Worm (Caenorhabditis elegans) whole organism, midembryonic: ENCODE data around the gene K06B9.6.
"Not testable (repeated sequence)": the region's sequence is repeated elsewhere in the genome, so short reads cannot be mapped to it uniquely, and the experiment has no call there.

Experiments used
- T22C8.4 ChIP-seq: fragments of 200-800 bp; sonication (Bioruptor generic); IDR thresholded peaks from 2 replicates; pipeline ENCODE4 v1.3.6; 2022; ENCODE audit warnings: missing genetic modification characterization, missing compliant biosample characterization
- cog-1 ChIP-seq: sonication (generic microtip); optimal IDR thresholded peaks from 2 replicates; lab custom pipeline; 2016; ENCODE audit warnings: missing genetic modification characterization, missing compliant biosample characterization
- flt-1 ChIP-seq: fragments of 200-800 bp; sonication (Bioruptor generic); IDR thresholded peaks from 2 replicates; pipeline ENCODE4 v1.3.6; 2022; ENCODE audit warnings: missing genetic modification characterization, missing compliant biosample characterization
- klf-2 ChIP-seq: fragments of 200-800 bp; sonication (Bioruptor generic); conservative IDR thresholded peaks from 2 replicates; pipeline ENCODE4 v1.3.6; 2022; ENCODE audit warnings: missing genetic modification reagents, missing genetic modification characterization, missing compliant biosample characterization
- med-1 ChIP-seq: sonication (generic microtip); optimal IDR thresholded peaks from 2 replicates; lab custom pipeline; 2017; ENCODE audit warnings: missing genetic modification characterization, mild to moderate bottlenecking, missing compliant biosample characterization, antibody characterized with exemption, missing genetic modification reagents; ENCODE audit not compliant: insufficient read depth
- ref-1 ChIP-seq: fragments of 200-800 bp; sonication (Bioruptor generic); conservative IDR thresholded peaks from 2 replicates; pipeline ENCODE4 v1.3.6; 2022; ENCODE audit warnings: missing genetic modification reagents, missing genetic modification characterization, missing compliant biosample characterization
- tab-1 ChIP-seq: fragments of 200-800 bp; sonication (Bioruptor generic); IDR thresholded peaks from 2 replicates; pipeline ENCODE4 v1.3.6; 2022; ENCODE audit warnings: missing genetic modification characterization, missing compliant biosample characterization
- ztf-23 ChIP-seq: fragments of 200-800 bp; sonication (Bioruptor generic); IDR thresholded peaks from 2 replicates; pipeline ENCODE4 v1.3.6; 2022; ENCODE audit warnings: missing genetic modification reagents, missing genetic modification characterization, missing compliant biosample characterization
- ztf-29 ChIP-seq: fragments of 200-800 bp; sonication (Bioruptor generic); IDR thresholded peaks from 2 replicates; pipeline ENCODE4 v1.3.6; 2022; ENCODE audit warnings: missing genetic modification reagents, missing genetic modification characterization, missing compliant biosample characterization

The K06B9.6 gene

ce11 chrIV:4218276-4218675 lies 21.6 kb upstream of the K06B9.6 start:
- TF ChIP-seq klf-2 (GFP tag; lab: Robert Waterston, UW) (no peak), ref-1 (GFP tag; lab: Robert Waterston, UW) (no peak), cog-1 (tag; lab: Kevin White, UChicago) (no peak), T22C8.4 (GFP tag; lab: Robert Waterston, UW) (no peak), flt-1 (GFP tag; lab: Robert Waterston, UW) (no peak), med-1 (no peak), ztf-23 (GFP tag; lab: Robert Waterston, UW) (no peak)

DNA sequence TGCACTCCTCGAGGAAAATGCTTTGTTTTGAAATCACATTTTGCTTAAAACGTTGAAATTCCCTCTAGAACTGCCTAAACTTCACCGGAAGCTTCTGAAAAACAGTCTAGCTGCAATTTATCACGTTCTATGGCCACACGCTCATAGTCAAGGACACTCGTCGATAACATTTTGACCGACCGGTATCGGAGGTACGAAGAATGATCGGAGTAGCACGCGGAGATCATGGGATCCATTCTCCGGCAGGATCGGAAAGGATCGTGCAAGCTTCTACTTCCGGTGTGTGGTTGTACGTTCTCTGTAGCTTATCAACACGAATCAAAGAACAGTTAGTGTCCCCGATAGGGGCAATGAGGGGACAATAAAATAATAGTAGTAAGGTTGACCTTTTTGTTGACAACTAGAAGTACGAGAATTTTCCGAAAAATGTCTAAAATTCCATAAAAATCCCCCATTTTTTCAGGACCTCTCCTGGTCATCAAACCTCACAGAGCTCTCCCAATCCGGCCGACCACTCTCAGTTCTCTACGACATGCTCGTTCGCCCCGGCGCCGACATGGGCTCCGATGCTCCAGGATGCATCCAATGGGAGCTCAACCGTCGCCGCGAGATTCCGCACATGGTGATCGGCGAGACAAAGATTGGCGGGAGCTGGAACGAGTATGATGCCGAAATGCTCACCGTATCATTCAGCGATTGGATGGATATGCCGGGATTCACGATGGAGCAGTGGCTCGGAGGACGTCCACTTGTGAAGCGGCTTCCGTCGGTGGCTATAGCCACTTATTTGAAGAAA lies 19.7 kb upstream of the K06B9.6 start:
- no peak for TF ChIP-seq med-1
- TF ChIP-seq ref-1 (GFP tag; lab: Robert Waterston, UW): no peak
- no peak for TF ChIP-seq ztf-23 (GFP tag; lab: Robert Waterston, UW)
- no peak for TF ChIP-seq flt-1 (GFP tag; lab: Robert Waterston, UW)
- no peak for TF ChIP-seq tab-1 (GFP tag; lab: Robert Waterston, UW)
- TF ChIP-seq klf-2 (GFP tag; lab: Robert Waterston, UW): no peak
- no peak for TF ChIP-seq cog-1 (tag; lab: Kevin White, UChicago)
- no peak for TF ChIP-seq T22C8.4 (GFP tag; lab: Robert Waterston, UW)
- no peak for TF ChIP-seq ztf-29

DNA sequence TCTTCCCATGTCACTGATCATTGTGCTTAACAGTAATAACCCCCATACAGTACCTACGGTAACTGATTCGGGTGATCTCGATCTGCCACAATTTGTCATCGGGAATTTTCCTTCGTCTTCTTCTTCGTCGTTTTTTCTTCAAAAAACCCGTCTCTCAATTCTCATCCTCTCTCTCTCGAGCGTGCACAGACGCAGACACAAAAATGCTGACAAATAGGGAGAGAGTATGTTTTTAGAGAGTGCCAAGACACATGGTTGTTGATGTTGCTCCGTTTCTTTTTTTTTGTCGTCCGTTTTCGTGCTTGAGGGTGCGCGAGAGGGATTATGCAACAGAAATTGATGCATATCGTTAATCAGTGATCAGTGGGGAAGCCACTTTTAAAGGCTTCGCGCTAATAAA lies 18.7 kb upstream of the K06B9.6 start:
- TF ChIP-seq klf-2 (GFP tag; lab: Robert Waterston, UW) (no peak), ref-1 (GFP tag; lab: Robert Waterston, UW) (no peak), cog-1 (tag; lab: Kevin White, UChicago) (no peak), flt-1 (GFP tag; lab: Robert Waterston, UW) (no peak), ztf-23 (GFP tag; lab: Robert Waterston, UW) (no peak), T22C8.4 (GFP tag; lab: Robert Waterston, UW) (no peak), ztf-29 (no peak), med-1 (no peak), tab-1 (GFP tag; lab: Robert Waterston, UW) (no peak)

- TF ChIP-seq ref-1 (GFP tag; lab: Robert Waterston, UW) (no peak), klf-2 (GFP tag; lab: Robert Waterston, UW) (no peak), tab-1 (GFP tag; lab: Robert Waterston, UW) (no peak), cog-1 (tag; lab: Kevin White, UChicago) (no peak), med-1 (no peak), ztf-23 (GFP tag; lab: Robert Waterston, UW) (no peak), T22C8.4 (GFP tag; lab: Robert Waterston, UW) (no peak), flt-1 (GFP tag; lab: Robert Waterston, UW) (no peak), ztf-29 (no peak)
These were observed 16.1 kb upstream of the K06B9.6 start for ce11 chrIV:4212733-4213132.

ce11 chrIV:4210868-4211267 lies 14.2 kb upstream of the K06B9.6 start:
- no peak for TF ChIP-seq ztf-23 (GFP tag; lab: Robert Waterston, UW)
- no peak for TF ChIP-seq flt-1 (GFP tag; lab: Robert Waterston, UW)
- no peak for TF ChIP-seq tab-1 (GFP tag; lab: Robert Waterston, UW)
- TF ChIP-seq ref-1 (GFP tag; lab: Robert Waterston, UW): no peak
- TF ChIP-seq klf-2 (GFP tag; lab: Robert Waterston, UW): no peak
- TF ChIP-seq med-1: no peak
- TF ChIP-seq cog-1 (tag; lab: Kevin White, UChicago): no peak
- no peak for TF ChIP-seq ztf-29
- TF ChIP-seq T22C8.4 (GFP tag; lab: Robert Waterston, UW): no peak

DNA sequence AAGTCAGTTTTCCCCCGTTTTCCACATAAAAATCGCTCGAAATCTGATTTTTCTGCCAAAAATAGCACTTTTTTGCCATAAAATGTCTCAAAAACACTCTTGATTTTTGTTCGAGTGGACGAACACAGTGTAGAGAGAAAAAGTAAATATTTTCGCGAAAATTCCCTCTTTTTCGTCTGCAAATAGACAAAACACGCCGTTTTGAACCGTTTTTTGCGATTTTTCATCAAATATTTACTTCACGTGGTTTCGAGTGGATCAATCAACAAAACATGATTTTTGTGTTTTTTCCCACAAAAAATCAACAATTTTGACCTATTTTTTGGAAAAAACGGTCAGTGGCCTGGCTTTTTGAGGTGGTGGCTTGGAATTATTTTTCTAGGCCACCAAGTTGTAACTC lies 12.5 kb upstream of the K06B9.6 start:
- TF ChIP-seq tab-1 (GFP tag; lab: Robert Waterston, UW) (no peak), cog-1 (tag; lab: Kevin White, UChicago) (no peak), klf-2 (GFP tag; lab: Robert Waterston, UW) (no peak), ztf-23 (GFP tag; lab: Robert Waterston, UW) (no peak), ref-1 (GFP tag; lab: Robert Waterston, UW) (no peak), flt-1 (GFP tag; lab: Robert Waterston, UW) (no peak), med-1 (no peak), T22C8.4 (GFP tag; lab: Robert Waterston, UW) (no peak), ztf-29 (no peak)

DNA sequence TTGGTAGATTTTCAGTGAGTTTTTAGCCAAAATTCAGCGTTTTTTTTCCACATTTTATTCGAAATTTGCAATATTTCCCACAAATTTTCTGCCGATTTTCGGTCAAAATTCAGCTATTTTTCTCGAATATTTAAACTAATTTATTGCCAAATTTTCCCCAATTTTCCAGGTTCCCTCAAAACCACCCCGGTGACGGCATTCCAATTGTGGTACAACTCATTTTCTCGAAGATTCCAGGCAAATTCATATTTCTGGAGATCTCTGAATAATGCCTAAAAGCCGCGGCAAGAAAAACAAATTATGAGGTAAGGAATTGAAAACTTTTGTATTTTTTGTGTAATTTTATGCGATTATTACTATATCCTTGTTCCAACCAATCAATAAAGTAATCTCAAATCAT lies 10.5 kb upstream of the K06B9.6 start, which contains the start of gene osgn-1:
Gene osgn-1, plus strand, starts transcription at position 301 of the 400 bp plus-strand sequence.
- TF ChIP-seq T22C8.4 (GFP tag; lab: Robert Waterston, UW) (no peak), ref-1 (GFP tag; lab: Robert Waterston, UW) (no peak), cog-1 (tag; lab: Kevin White, UChicago) (no peak), med-1 (no peak), tab-1 (GFP tag; lab: Robert Waterston, UW) (no peak), ztf-23 (GFP tag; lab: Robert Waterston, UW) (no peak), flt-1 (GFP tag; lab: Robert Waterston, UW) (no peak), klf-2 (GFP tag; lab: Robert Waterston, UW) (no peak)

DNA sequence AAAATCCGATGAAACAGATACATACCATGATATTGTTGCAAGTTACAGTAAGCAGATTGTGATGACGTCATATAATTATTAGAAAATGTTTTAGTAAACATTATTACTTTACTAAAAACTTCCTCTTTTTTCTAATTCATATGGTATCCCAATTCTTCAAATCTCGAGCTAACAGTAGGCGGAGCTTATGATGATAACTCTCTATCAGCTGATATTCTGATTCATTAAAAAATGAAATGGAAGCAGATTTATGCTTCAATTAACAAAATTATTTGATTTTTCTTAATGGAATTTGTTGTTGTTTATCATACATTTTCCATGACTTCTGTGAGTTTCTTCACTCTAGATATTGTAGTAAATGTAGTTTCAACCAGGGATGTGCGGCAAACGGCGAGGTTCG lies 7.6 kb upstream of the K06B9.6 start, which contains the start of gene pax-2:
Gene pax-2, minus strand, starts transcription at position 101 of the 400 bp plus-strand sequence.
- TF ChIP-seq med-1: no peak
- TF ChIP-seq tab-1 (GFP tag; lab: Robert Waterston, UW): no peak
- no peak for TF ChIP-seq flt-1 (GFP tag; lab: Robert Waterston, UW)
- TF ChIP-seq ztf-29: no peak
- TF ChIP-seq T22C8.4 (GFP tag; lab: Robert Waterston, UW): no peak
- TF ChIP-seq cog-1 (tag; lab: Kevin White, UChicago): no peak
- no peak for TF ChIP-seq ztf-23 (GFP tag; lab: Robert Waterston, UW)
- TF ChIP-seq ref-1 (GFP tag; lab: Robert Waterston, UW): no peak
- TF ChIP-seq klf-2 (GFP tag; lab: Robert Waterston, UW): no peak

ce11 chrIV:4197167-4197566 lies 538 bp upstream of the K06B9.6 start, which contains the start of gene cyp-25A6:
TSS of gene cyp-25A6 (plus strand) at chrIV:4197467.
- not testable (repeated sequence) for TF ChIP-seq tab-1 (GFP tag; lab: Robert Waterston, UW); med-1; ztf-23 (GFP tag; lab: Robert Waterston, UW)
